Fruit fly (Drosophila melanogaster) whole organism: ENCODE data around the gene bru1.

Experiments used
- CG8478 ChIP-seq: fragments of >200 bp; optimal IDR thresholded peaks from 2 replicates; lab custom pipeline; 2018; ENCODE audit warnings: inconsistent platforms
- Dll ChIP-seq: fragments of >200 bp; optimal IDR thresholded peaks from 2 replicates; lab custom pipeline; 2017
- EcR ChIP-seq, 2 experiments: fragments of >200 bp; optimal IDR thresholded peaks; 2 replicates each; lab custom pipeline; 2017; ENCODE audit warnings: missing biosample characterization in 2 of 2, missing genetic modification characterization in 2 of 2, missing genetic modification reagents in 2 of 2
- pan ChIP-seq: fragments of >200 bp; optimal IDR thresholded peaks from 2 replicates; lab custom pipeline; 2017
- psq ChIP-seq: fragments of >200 bp; optimal IDR thresholded peaks from 2 replicates; lab custom pipeline; 2017
- usp ChIP-seq: fragments of >200 bp; optimal IDR thresholded peaks from 2 replicates; lab custom pipeline; 2017; ENCODE audit warnings: missing biosample characterization, missing genetic modification characterization, mixed read lengths

The bru1 gene

DNA sequence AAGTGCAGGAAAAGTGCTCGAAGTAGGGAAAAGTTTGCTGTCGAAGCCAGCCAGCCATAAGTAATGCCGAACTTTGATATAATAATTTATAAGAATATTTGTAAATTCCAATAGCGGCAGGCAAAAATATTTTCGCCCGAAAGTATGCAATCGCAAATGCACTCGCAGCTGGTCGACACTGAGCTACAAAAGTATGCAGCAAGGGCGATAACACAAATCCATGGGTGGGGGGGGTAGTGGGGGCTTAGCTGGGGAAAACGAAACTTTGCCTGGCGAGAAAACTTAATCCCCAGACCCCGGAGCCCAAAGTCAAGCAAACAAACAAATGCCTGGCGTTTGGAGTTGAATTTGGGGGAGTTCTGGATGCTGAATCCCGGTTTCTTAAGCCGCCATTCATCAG lies 166.9 kb downstream of the bru1 start:
- no peak for TF ChIP-seq CG8478 (lab: Kevin White, UChicago)
- TF ChIP-seq EcR (GFP tag; optimal IDR thresholded peaks at IDR 0.05; lab: Kevin White, UChicago) = no peak
- no peak for TF ChIP-seq usp (GFP tag; lab: Kevin White, UChicago)
- no peak for TF ChIP-seq pan (lab: Kevin White, UChicago)
- no peak for TF ChIP-seq Dll (lab: Kevin White, UChicago)
- TF ChIP-seq psq (lab: Kevin White, UChicago) = no peak

DNA sequence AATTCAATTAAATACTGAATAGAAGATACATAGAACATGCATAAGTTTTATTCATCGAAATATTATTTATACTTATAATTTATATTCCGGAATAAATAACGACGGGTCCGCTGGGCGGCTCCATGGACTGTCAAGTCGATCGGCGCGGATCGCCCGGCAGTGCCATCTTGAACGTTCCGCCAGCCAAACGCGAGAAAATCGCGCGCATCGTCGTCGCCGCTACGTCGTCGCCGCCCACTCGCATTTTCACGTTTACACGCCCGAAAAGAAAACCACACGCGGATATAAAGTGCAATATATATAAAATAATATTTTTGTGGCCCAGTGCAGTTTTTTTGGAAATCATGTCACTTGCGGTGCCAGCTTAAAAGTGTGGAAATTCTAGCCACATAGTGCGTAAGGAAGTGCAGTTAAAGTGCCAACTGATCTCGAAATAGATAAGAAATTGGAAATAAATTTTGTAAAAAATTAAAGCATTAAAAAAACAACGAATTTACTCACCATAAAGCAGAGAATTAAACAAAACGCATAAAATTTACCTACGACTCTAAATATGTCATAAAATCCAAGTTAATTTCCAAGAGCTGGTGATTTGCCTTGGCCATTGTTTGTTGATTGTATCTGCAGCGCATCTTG lies 168.9 kb downstream of the bru1 start, which contains the start of the genes bru2 and CG43813:
TSS of gene bru2 (plus strand) at position 586 of the 636 bp plus-strand sequence.
TSS of gene CG43813 (minus strand) at position 633 of the 636 bp plus-strand sequence.
- TF ChIP-seq psq (lab: Kevin White, UChicago) = no peak
- no peak for TF ChIP-seq Dll (lab: Kevin White, UChicago)
- no peak for TF ChIP-seq EcR (GFP tag; optimal IDR thresholded peaks at IDR 0.05; lab: Kevin White, UChicago)

DNA sequence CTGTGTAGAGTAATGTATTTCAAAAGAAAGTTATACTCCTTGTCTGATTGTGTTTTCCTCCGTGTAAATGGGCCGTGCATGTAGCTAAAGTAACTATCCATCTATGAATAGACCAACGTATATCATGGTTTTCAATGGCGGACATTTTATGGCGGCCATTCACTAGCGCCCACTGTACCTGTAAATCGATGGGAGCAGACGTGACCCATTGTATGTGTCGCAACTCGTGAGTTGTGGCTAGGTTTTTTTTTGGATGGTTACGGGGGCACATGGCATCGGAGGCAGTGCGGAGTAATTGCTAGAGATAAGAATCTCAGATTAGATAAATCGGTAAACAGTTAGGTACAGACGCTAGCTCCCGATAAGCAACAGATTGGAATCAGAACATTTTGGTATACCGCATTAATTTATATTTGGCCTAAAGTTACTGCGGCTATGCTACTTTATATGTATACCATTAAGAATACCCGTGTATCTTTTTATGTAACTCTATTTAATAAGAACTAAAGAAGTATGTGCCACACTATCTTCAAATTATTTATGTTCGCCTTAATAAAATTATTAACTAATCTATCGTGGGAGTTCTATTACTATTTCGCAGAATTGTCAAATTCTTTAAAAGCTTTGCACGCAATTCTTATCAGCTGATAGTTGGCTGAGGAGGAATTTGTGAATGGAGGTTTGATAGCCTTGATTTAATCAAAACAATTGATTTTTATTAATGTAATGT lies 171.5 kb downstream of the bru1 start:
- TF ChIP-seq Dll (lab: Kevin White, UChicago) (no peak), usp (GFP tag; lab: Kevin White, UChicago) (no peak), EcR (GFP tag; optimal IDR thresholded peaks at IDR 0.05; lab: Kevin White, UChicago) (no peak), pan (lab: Kevin White, UChicago) (no peak), psq (lab: Kevin White, UChicago) (no peak), CG8478 (lab: Kevin White, UChicago) (no peak)

DNA sequence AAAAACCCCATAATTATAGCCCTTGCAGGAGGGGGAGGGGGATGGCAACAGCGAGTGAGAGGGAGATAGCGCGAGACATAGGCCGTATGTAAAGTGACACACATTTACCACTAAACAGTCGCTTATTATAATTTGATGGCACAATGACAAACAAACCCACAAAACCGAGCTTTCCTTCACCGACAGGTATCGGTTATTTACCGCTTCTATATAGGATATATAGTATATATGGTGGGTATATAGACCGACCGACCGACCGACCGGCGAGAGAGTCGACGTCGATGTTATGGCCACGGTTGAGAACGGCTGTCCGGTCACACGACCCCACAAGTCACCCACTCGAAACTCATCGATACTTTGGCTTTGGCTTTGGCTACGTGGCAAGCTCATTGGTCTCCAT lies 172.2 kb downstream of the bru1 start:
- TF ChIP-seq Dll (lab: Kevin White, UChicago) (no peak), EcR (GFP tag; optimal IDR thresholded peaks at IDR 0.05; lab: Kevin White, UChicago) (no peak), CG8478 (lab: Kevin White, UChicago) (no peak), pan (lab: Kevin White, UChicago) (no peak), usp (GFP tag; lab: Kevin White, UChicago) (no peak), psq (lab: Kevin White, UChicago) (no peak)

DNA sequence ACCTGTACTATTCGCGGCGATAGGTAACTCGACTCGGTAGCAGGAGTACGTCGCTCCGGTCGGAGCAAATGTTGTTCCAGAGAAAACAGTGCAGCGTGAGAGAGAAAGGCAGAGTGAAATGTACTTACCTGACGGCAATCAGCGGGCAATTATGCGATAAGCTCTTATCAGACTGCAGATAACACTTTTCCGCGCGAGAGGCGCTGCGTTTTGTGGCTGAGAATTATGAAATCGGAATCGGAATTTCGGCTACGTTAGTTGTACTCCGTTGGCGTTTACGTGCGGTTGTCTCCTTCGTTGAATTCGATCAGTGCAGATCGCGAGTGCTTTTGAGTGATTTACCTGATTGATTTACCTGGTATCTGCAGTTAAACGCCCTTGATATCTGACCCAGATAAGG lies 173.1 kb downstream of the bru1 start:
- no peak for TF ChIP-seq CG8478 (lab: Kevin White, UChicago)
- no peak for TF ChIP-seq pan (lab: Kevin White, UChicago)

DNA sequence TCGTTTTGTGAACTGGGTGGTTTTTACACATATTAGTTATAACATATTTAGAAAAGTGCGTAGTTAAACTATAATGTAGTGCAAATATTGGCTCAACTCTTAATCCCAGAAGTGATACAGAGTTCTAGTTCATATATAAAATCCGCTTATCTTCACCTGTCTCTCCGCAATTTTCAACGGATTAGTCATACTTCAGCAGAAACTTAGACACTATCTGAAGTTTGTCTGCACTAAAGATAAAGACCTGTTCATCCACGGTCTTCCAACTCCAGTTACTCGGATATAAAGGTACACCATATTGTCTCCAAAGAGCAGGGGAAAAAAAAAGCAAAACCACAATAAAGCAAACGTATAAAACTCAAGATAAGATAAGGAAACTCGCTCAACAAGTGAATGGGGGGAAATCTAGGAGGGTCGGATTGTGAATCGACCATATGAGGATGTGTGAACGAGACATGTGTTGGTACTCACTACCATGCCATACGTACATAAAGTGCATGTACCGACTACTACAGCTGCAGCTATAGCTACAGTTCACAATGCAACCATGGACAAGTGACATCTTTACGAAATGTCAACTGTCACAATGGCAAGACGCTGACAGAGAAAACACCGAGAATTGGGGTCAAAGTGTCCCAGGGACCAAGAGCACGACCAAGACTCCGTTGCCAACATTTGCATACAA lies 173.7 kb downstream of the bru1 start:
- TF ChIP-seq CG8478 (lab: Kevin White, UChicago) (no peak), Dll (lab: Kevin White, UChicago) (no peak), psq (lab: Kevin White, UChicago) (no peak), EcR (GFP tag; optimal IDR thresholded peaks at IDR 0.05; lab: Kevin White, UChicago) (no peak), usp (GFP tag; lab: Kevin White, UChicago) (no peak), pan (lab: Kevin White, UChicago) (no peak)

DNA sequence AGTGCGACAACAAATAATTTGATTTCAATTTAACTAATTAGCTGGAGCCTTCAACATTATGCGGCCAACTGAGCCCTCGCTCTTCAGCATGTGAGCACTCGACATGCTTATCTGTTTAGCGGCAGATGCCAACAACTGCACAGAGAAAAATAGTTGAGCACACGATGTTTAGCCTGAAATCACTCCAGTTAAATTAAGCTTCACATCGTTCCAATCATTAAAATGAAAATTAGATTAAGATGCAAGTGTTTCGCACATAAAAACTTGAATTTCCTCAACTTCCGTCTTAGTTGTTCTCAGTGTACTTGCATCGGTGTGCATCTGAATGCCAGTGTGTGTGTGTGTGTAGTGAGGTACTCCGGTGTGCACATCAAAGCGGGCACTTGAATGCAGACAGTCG lies 176.1 kb downstream of the bru1 start:
- TF ChIP-seq CG8478 (lab: Kevin White, UChicago) = no peak
- no peak for TF ChIP-seq EcR (GFP tag; optimal IDR thresholded peaks at IDR 0.05; lab: Kevin White, UChicago)
- TF ChIP-seq psq (lab: Kevin White, UChicago) = no peak
- TF ChIP-seq pan (lab: Kevin White, UChicago) = no peak
- no peak for TF ChIP-seq usp (GFP tag; lab: Kevin White, UChicago)
- no peak for TF ChIP-seq Dll (lab: Kevin White, UChicago)

DNA sequence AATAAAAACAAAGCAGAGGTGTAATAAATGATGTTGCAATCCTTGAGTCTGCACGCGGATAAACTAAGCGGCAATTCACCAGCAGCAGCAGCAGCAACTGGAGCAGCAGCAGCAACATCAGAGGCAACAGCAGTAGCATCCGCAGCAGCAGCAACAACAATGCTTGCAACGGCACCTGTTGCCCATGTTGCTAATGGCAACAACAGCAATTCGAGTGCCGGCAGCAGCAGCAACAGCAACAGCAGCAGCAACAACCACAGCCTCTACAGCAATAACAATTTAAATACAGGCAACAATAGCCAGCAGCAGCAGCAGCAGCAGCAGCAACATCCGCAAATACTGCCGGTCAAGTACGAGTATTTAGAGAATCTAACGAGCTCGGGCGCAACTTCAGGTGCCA lies 177.2 kb downstream of the bru1 start:
- TF ChIP-seq usp (GFP tag; lab: Kevin White, UChicago) (no peak), pan (lab: Kevin White, UChicago) (no peak), Dll (lab: Kevin White, UChicago) (no peak), psq (lab: Kevin White, UChicago) (no peak), EcR (GFP tag; optimal IDR thresholded peaks at IDR 0.05; lab: Kevin White, UChicago) (no peak), CG8478 (lab: Kevin White, UChicago) (no peak)

DNA sequence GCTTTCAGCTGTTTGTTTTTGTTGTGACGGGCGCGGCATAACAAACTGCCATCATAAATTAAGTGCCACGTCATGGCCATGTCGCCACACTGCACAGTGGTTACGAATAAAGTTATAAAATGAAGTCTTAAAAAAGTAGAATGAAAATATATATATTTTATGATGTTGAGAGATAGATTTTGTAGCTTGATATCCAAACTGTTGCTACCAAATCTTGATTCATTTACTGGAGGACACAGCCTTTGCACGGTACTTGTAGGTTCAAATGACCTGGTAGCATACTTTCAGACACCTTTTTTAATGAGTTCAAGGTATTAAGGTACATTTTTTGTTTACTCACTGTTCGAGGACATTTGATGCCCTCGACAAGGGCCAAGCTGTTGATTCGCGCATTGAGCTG lies 179.1 kb downstream of the bru1 start:
- no peak for TF ChIP-seq EcR (GFP tag; optimal IDR thresholded peaks at IDR 0.05; lab: Kevin White, UChicago)
- no peak for TF ChIP-seq Dll (lab: Kevin White, UChicago)
- TF ChIP-seq CG8478 (lab: Kevin White, UChicago) = no peak
- TF ChIP-seq usp (GFP tag; lab: Kevin White, UChicago) = no peak
- no peak for TF ChIP-seq psq (lab: Kevin White, UChicago)
- TF ChIP-seq pan (lab: Kevin White, UChicago) = no peak

DNA sequence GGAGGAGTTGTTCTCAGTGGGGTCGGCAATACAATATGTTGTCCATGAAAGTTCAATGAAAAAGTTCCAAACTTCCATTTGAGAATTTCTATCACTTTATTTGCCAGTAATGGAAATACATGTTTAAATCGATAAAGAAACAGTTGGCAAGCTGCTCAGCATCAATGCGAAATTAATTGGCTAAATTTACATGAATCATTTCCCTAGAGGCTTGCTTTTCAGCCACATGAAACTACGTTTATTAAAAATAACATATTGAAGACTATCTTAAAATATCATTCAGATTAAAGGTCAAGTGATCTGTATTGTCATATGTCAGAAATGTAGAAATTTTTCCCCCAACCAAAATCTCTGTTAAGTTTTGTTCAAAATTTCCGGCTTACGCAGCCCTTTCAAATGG lies 181.3 kb downstream of the bru1 start, which contains the start of gene CG17010:
TSS of gene CG17010 (plus strand) at position 301 of the 400 bp plus-strand sequence.
- TF ChIP-seq pan (lab: Kevin White, UChicago) (no peak), Dll (lab: Kevin White, UChicago) (no peak), psq (lab: Kevin White, UChicago) (no peak)
